Worm (Caenorhabditis elegans) whole organism, L3 larva: Measurements from ENCODE around the gene E04F6.8.

ENCODE experiments used
- aly-2 ChIP-seq: fragments of 150-350 bp; optimal IDR thresholded peaks from 2 replicates; lab custom pipeline; 2014; ENCODE audit warnings: missing biosample characterization, missing genetic modification characterization
- ama-1 ChIP-seq: fragments of 150-350 bp; optimal IDR thresholded peaks from 2 replicates; lab custom pipeline; 2018
- daf-12 ChIP-seq: fragments of 150-350 bp; optimal IDR thresholded peaks from 2 replicates; lab custom pipeline; 2014; ENCODE audit warnings: missing biosample characterization, missing genetic modification reagents, missing genetic modification characterization
- egl-27 ChIP-seq: sonication (generic microtip); optimal IDR thresholded peaks from 4 replicates; lab custom pipeline; 2017; ENCODE audit warnings: missing biosample characterization, missing genetic modification reagents, missing genetic modification characterization
- egl-5 ChIP-seq: fragments of 150-350 bp; optimal IDR thresholded peaks from 2 replicates; lab custom pipeline; 2017; ENCODE audit warnings: missing biosample characterization, missing genetic modification reagents, missing genetic modification characterization, inconsistent platforms
- elt-1 ChIP-seq: fragments of 150-350 bp; optimal IDR thresholded peaks from 2 replicates; lab custom pipeline; 2014; ENCODE audit warnings: missing biosample characterization, missing genetic modification characterization
- elt-2 ChIP-seq: sonication (generic microtip); optimal IDR thresholded peaks from 2 replicates; lab custom pipeline; 2016; ENCODE audit warnings: missing genetic modification reagents, mild to moderate bottlenecking, missing genetic modification characterization, missing compliant biosample characterization
- fkh-10 ChIP-seq: sonication (generic microtip); optimal IDR thresholded peaks from 2 replicates; lab custom pipeline; 2017; ENCODE audit warnings: missing biosample characterization, missing genetic modification reagents, missing genetic modification characterization
- fos-1 ChIP-seq: fragments of 150-350 bp; optimal IDR thresholded peaks from 2 replicates; lab custom pipeline; 2014; ENCODE audit warnings: missing biosample characterization, missing genetic modification characterization
- jun-1 ChIP-seq: fragments of 150-350 bp; optimal IDR thresholded peaks from 2 replicates; lab custom pipeline; 2014; ENCODE audit warnings: missing biosample characterization, missing genetic modification reagents, missing genetic modification characterization
- lin-15B ChIP-seq: fragments of 150-350 bp; optimal IDR thresholded peaks from 2 replicates; lab custom pipeline; 2014; ENCODE audit warnings: missing biosample characterization, missing genetic modification characterization
- lin-39 ChIP-seq: fragments of 150-350 bp; optimal IDR thresholded peaks from 2 replicates; lab custom pipeline; 2018; ENCODE audit warnings: missing biosample characterization, missing genetic modification reagents, missing genetic modification characterization
- lsy-12 ChIP-seq: sonication (generic microtip); optimal IDR thresholded peaks from 2 replicates; lab custom pipeline; 2016; ENCODE audit warnings: mild to moderate bottlenecking, missing genetic modification characterization, missing compliant biosample characterization
- mdl-1 ChIP-seq: fragments of 150-350 bp; optimal IDR thresholded peaks from 2 replicates; lab custom pipeline; 2014; ENCODE audit warnings: missing biosample characterization, missing genetic modification characterization
- nfya-1 ChIP-seq: sonication (generic microtip); optimal IDR thresholded peaks from 2 replicates; lab custom pipeline; 2017; ENCODE audit warnings: missing genetic modification characterization, mild to moderate bottlenecking, missing compliant biosample characterization, antibody characterized with exemption, moderate library complexity; ENCODE audit not compliant: insufficient read depth
- nhr-11 ChIP-seq: fragments of 150-350 bp; optimal IDR thresholded peaks from 2 replicates; lab custom pipeline; 2014; ENCODE audit warnings: missing biosample characterization, missing genetic modification characterization
- nhr-25 ChIP-seq: sonication (generic microtip); optimal IDR thresholded peaks from 2 replicates; lab custom pipeline; 2017; ENCODE audit warnings: missing biosample characterization, missing genetic modification characterization
- nhr-28 ChIP-seq: fragments of 150-350 bp; optimal IDR thresholded peaks from 2 replicates; lab custom pipeline; 2014; ENCODE audit warnings: missing biosample characterization, missing genetic modification characterization
- nhr-43 ChIP-seq: sonication (generic microtip); optimal IDR thresholded peaks from 2 replicates; lab custom pipeline; 2016; ENCODE audit warnings: mild to moderate bottlenecking, missing genetic modification characterization, missing compliant biosample characterization; ENCODE audit not compliant: poor library complexity, severe bottlenecking
- nhr-67 ChIP-seq: fragments of 150-350 bp; optimal IDR thresholded peaks from 2 replicates; lab custom pipeline; 2014; ENCODE audit warnings: missing biosample characterization, missing genetic modification characterization
- nhr-77 ChIP-seq: fragments of 150-350 bp; optimal IDR thresholded peaks from 2 replicates; lab custom pipeline; 2014; ENCODE audit warnings: missing biosample characterization, missing genetic modification characterization
- pha-4 ChIP-seq: fragments of 150-350 bp; optimal IDR thresholded peaks from 2 replicates; lab custom pipeline; 2014; ENCODE audit warnings: missing biosample characterization, missing genetic modification reagents, missing genetic modification characterization
- pqm-1 ChIP-seq: fragments of 150-350 bp; optimal IDR thresholded peaks from 2 replicates; lab custom pipeline; 2017; ENCODE audit warnings: missing biosample characterization, missing genetic modification characterization, inconsistent platforms
- sea-2 ChIP-seq: fragments of 150-350 bp; sonication (generic microtip); optimal IDR thresholded peaks from 4 replicates; lab custom pipeline; 2014; ENCODE audit warnings: missing biosample characterization, missing genetic modification reagents, missing genetic modification characterization
- snpc-4 ChIP-seq: fragments of 150-350 bp; optimal IDR thresholded peaks from 2 replicates; lab custom pipeline; 2014; ENCODE audit warnings: missing biosample characterization, missing genetic modification characterization
- tbx-2 ChIP-seq: sonication (generic microtip); optimal IDR thresholded peaks from 2 replicates; lab custom pipeline; 2016; ENCODE audit warnings: mild to moderate bottlenecking, missing genetic modification characterization, missing compliant biosample characterization
- zag-1 ChIP-seq: fragments of 150-350 bp; optimal IDR thresholded peaks from 2 replicates; lab custom pipeline; 2014; ENCODE audit warnings: missing biosample characterization, missing genetic modification characterization

E04F6.8 gene

ce11 chrII:7239705-7240104 lies 28.5 kb upstream of the E04F6.8 start:
- no peak for TF ChIP-seq sea-2 (GFP tag; lab: Kevin White, UChicago)
- TF ChIP-seq nhr-25 (tag; lab: Kevin White, UChicago) = peak; percentile 66

ce11 chrII:7238791-7239190 lies 27.6 kb upstream of the E04F6.8 start:
- TF ChIP-seq elt-1 (tag; lab: Kevin White, UChicago) (peak; percentile 77), aly-2 (tag; lab: Kevin White, UChicago) (no peak)

- TF ChIP-seq nfya-1 (tag; lab: Kevin White, UChicago) (no peak), snpc-4 (tag; lab: Kevin White, UChicago) (no peak), daf-12 (tag; lab: Kevin White, UChicago) (no peak), nhr-67 (tag; lab: Kevin White, UChicago) (no peak), pha-4 (tag; lab: Kevin White, UChicago) (peak; percentile 83), pqm-1 (tag; lab: Kevin White, UChicago) (peak; percentile 93), jun-1 (peak; percentile 49), ama-1 (peak; percentile 33), elt-2 (tag; lab: Kevin White, UChicago) (peak; percentile 92)
These were observed 27.1 kb upstream of the E04F6.8 start, which contains the start of gene aqp-1 for ce11 chrII:7238248-7238647. aqp-1 (minus strand) TSS chrII:7238349.

ce11 chrII:7236937-7237336 lies 25.8 kb upstream of the E04F6.8 start:
- TF ChIP-seq pqm-1 (tag; lab: Kevin White, UChicago) (peak; percentile 21), nhr-77 (tag; lab: Kevin White, UChicago) (no peak), elt-2 (tag; lab: Kevin White, UChicago) (peak; percentile 58)
- TF ChIP-seq, all 47 proteins: peak for 2

- TF ChIP-seq snpc-4 (tag; lab: Kevin White, UChicago) (no peak), lin-39 (no peak), lsy-12 (tag; lab: Kevin White, UChicago) (no peak), zag-1 (tag; lab: Kevin White, UChicago) (no peak), egl-5 (tag; lab: Kevin White, UChicago) (no peak), mdl-1 (tag; lab: Kevin White, UChicago) (no peak), pha-4 (tag; lab: Kevin White, UChicago) (peak; percentile 11), egl-27 (tag; lab: Kevin White, UChicago) (no peak), daf-12 (tag; lab: Kevin White, UChicago) (no peak), nhr-43 (tag; lab: Kevin White, UChicago) (no peak), tbx-2 (tag; lab: Kevin White, UChicago) (no peak), pqm-1 (tag; lab: Kevin White, UChicago) (peak; percentile 26), nhr-28 (tag; lab: Kevin White, UChicago) (no peak), nhr-11 (tag; lab: Kevin White, UChicago) (no peak), elt-2 (tag; lab: Kevin White, UChicago) (peak; percentile 62), nhr-67 (tag; lab: Kevin White, UChicago) (no peak), fkh-10 (GFP tag; lab: Kevin White, UChicago) (no peak), sea-2 (GFP tag; lab: Kevin White, UChicago) (no peak)
These were observed 22.1 kb upstream of the E04F6.8 start for ce11 chrII:7233274-7233673.

- TF ChIP-seq pha-4 (tag; lab: Kevin White, UChicago) (peak; percentile 6), elt-2 (tag; lab: Kevin White, UChicago) (peak; percentile 79), pqm-1 (tag; lab: Kevin White, UChicago) (peak; percentile 75), lin-15B (tag; lab: Kevin White, UChicago) (no peak)
These were observed 21.3 kb upstream of the E04F6.8 start, which contains the start of gene ctsa-3.1 for ce11 chrII:7232517-7232916. ctsa-3.1 (plus strand) TSS chrII:7232853.

ce11 chrII:7231951-7232350 lies 20.8 kb upstream of the E04F6.8 start:
- peak; percentile 67 for TF ChIP-seq snpc-4 (tag; lab: Kevin White, UChicago)
- TF ChIP-seq fos-1 (tag; lab: Kevin White, UChicago) = no peak
